Fruit fly (Drosophila melanogaster): ENCODE data around the gene RhoGAP92B.
A peak's percentile ranks its signal among the peaks of the same experiment; 100 is the strongest.

Gene RhoGAP92B

DNA sequence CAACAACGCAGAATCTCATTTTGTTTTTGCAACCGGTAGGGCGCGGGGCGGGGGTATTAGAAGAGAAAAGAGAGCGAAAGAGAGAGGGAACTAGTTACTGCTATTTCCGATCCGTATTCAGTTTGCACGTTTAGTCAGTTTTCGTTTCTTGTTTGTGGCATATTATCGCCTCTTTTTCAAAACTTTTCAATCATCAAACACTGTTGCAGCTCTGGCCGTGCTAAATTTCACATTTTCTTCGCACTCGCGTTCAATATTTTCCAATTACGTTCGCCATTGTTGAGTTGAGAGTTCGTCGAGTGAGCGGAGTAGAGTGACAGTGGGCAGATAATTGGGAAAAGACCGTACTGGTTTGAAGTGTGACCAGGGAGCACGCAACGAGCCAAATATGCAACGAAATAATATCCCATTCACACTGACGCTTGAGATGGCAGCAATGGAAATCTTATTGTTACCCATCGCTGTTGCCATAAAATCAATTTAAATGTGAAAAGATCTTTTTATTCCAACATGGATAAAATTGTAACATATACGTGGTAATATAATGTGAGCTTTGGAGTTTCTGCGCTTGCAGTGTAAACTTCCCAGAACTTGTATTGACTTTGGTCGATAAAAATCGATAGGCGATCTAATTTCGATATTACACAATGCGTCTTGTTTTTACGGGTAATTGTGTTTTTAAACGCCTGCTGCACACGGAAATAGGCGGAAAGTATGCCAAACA, 43.8 kb upstream of the RhoGAP92B start, which contains the start of the genes Ire1 and Mrm2 (continued):
- TF ChIP-seq Fer3 (tag; optimal IDR thresholded peaks at IDR 0.05) (peak; percentile 70), CG7839 (tag; optimal IDR thresholded peaks at IDR 0.05) (peak; percentile 82), HmgZ (tag; optimal IDR thresholded peaks at IDR 0.05) (peak; percentile 86), CG15514 (GFP tag; optimal IDR thresholded peaks at IDR 0.05) (peak; percentile 88), fd102C (GFP tag; optimal IDR thresholded peaks at IDR 0.05) (no peak), Max (GFP tag; optimal IDR thresholded peaks at IDR 0.05) (peak; percentile 63), Optix (GFP tag; IDR thresholded peaks at IDR 0.05) (peak; percentile 71), dpn (GFP tag; optimal IDR thresholded peaks at IDR 0.05) (peak; percentile 84 to 93), CG12155 (GFP tag; optimal IDR thresholded peaks at IDR 0.05) (peak; percentile 83), NC2α (GFP tag; optimal IDR thresholded peaks at IDR 0.05) (peak; percentile 64), CG13624 (GFP tag; optimal IDR thresholded peaks at IDR 0.05) (peak; percentile 93), CG4820 (GFP tag; optimal IDR thresholded peaks at IDR 0.05) (peak; percentile 83), CG18262 (tag; optimal IDR thresholded peaks at IDR 0.05) (peak; percentile 71), Doc2 (GFP tag; IDR thresholded peaks at IDR 0.05) (no peak), CG1602 (GFP tag; optimal IDR thresholded peaks at IDR 0.05) (peak; percentile 81), CG8359 (GFP tag; optimal IDR thresholded peaks at IDR 0.05; ENCODE audit: borderline replicate concordance) (peak; percentile 53), CG2712 (tag; optimal IDR thresholded peaks at IDR 0.05) (peak; percentile 83), mld (GFP tag; IDR thresholded peaks at IDR 0.05; ENCODE audit: partially characterized antibody) (no peak), Nf-YB (GFP tag; optimal IDR thresholded peaks at IDR 0.05) (peak; percentile 55), CG12104 (GFP tag; optimal IDR thresholded peaks at IDR 0.05) (peak; percentile 64), CG1603 (tag; optimal IDR thresholded peaks at IDR 0.05) (peak; percentile 94), stwl (tag; optimal IDR thresholded peaks at IDR 0.05) (peak; percentile 92), HmgD (GFP tag; optimal IDR thresholded peaks at IDR 0.05) (peak; percentile 95), Sry-β (GFP tag; optimal IDR thresholded peaks at IDR 0.05) (peak; percentile 54), pros (GFP tag; optimal IDR thresholded peaks at IDR 0.05) (no peak), hth (optimal IDR thresholded peaks at IDR 0.05) (no peak), CG8388 (GFP tag; optimal IDR thresholded peaks at IDR 0.05) (peak; percentile 69), BtbVII (GFP tag; optimal IDR thresholded peaks at IDR 0.05) (peak; percentile 66), HLH4C (GFP tag; IDR thresholded peaks at IDR 0.05; ENCODE audit: partially characterized antibody) (peak; percentile 74), Ada2b (GFP tag; IDR thresholded peaks at IDR 0.05) (peak; percentile 75), otp (GFP tag; IDR thresholded peaks at IDR 0.05) (0 out of 3 replicates have a peak, but pooled peaks have one; percentile 36), wek (GFP tag; optimal IDR thresholded peaks at IDR 0.05) (peak; percentile 60), CG3281 (GFP tag; optimal IDR thresholded peaks at IDR 0.05) (peak; percentile 38), CG17612 (GFP tag; IDR thresholded peaks at IDR 0.05) (peak; percentile 71), vfl (GFP tag; optimal IDR thresholded peaks at IDR 0.05) (peak; percentile 85), CG30431 (GFP tag; optimal IDR thresholded peaks at IDR 0.05) (peak; percentile 73), fu2 (GFP tag; optimal IDR thresholded peaks at IDR 0.05) (peak; percentile 87), CG6854 (GFP tag; optimal IDR thresholded peaks at IDR 0.05) (no peak), CG17568 (GFP tag; optimal IDR thresholded peaks at IDR 0.05) (no peak), CG10431 (GFP tag; optimal IDR thresholded peaks at IDR 0.05) (peak; percentile 14), bsh (GFP tag; optimal IDR thresholded peaks at IDR 0.05) (peak; percentile 20 to 78), Meics (GFP tag; optimal IDR thresholded peaks at IDR 0.05) (peak; percentile 68), CG8924 (tag; optimal IDR thresholded peaks at IDR 0.05) (peak; percentile 78), CG6683 (GFP tag; optimal IDR thresholded peaks at IDR 0.05) (no peak)

Measured in whole organism, embryonic.